Fruit fly (Drosophila melanogaster): ENCODE measurements around the gene Grx1.
A peak's percentile ranks its signal among the peaks of the same experiment; 100 is the strongest.

The Grx1 gene

DNA sequence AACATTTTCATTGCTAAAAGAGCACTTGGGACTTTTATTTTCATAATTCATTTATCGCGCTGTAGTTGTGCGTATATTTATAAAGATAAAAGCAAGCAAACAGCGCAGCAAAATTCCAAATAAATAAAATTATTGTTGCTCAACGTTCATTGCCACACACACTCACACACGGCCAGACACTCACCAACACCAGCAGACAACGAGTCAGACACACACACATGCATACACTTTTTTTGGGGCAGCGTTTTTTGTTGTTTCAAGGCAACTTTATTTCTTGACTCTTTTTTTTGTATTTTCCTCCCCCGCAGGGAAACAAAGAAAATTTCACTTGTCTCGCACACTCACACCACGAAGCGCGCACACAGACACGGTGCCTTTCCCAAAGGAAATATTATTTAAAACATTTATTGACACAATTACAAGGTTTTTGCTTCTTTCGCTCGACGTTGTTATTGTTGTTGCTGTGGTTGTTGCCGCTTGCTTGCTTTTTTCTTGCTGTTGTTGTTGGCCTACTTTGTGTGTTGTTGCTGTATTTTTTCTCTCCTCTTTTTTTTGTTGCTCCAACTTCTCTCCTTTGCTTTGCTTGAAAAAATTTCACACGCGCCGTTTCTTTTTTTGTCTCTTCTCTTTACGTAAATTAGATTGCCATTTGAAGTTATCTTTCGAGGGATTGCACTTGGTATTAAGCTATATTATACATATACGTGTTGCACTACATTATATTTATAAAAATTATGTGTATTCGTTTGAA lies 49.0 kb upstream of the Grx1 start (continued):
- TF ChIP-seq CG4730 (GFP tag; IDR thresholded peaks at IDR 0.05) (no peak), nom (GFP tag; optimal IDR thresholded peaks at IDR 0.05) (peak; percentile 90), PHDP (tag; optimal IDR thresholded peaks at IDR 0.05) (no peak), Camta (GFP tag; optimal IDR thresholded peaks at IDR 0.05) (no peak), CG3995 (GFP tag; optimal IDR thresholded peaks at IDR 0.05) (no peak), Pdp1 (GFP tag; optimal IDR thresholded peaks at IDR 0.05) (peak in 1 of 2 experiments; percentile 47), scrt (GFP tag; optimal IDR thresholded peaks at IDR 0.05) (peak; percentile 3), CG17385 (GFP tag; optimal IDR thresholded peaks at IDR 0.05) (peak; percentile 38), sqz (GFP tag; optimal IDR thresholded peaks at IDR 0.05) (peak; percentile 98), Fer1 (GFP tag; optimal IDR thresholded peaks at IDR 0.05) (peak; percentile 27), vvl (GFP tag; IDR thresholded peaks at IDR 0.05) (peak; percentile 29; the same call in 1 of the 2 replicates), da (GFP tag; optimal IDR thresholded peaks at IDR 0.05) (no peak), CG1529 (GFP tag; optimal IDR thresholded peaks at IDR 0.05) (peak; percentile 2), Bgb (GFP tag; IDR thresholded peaks at IDR 0.05; ENCODE audit: partially characterized antibody) (no peak; the same call in 1 of the 2 replicates), chinmo (GFP tag; IDR thresholded peaks at IDR 0.05; ENCODE audit: partially characterized antibody) (peak; percentile 73; the same call in 1 of the 4 replicates), Dek (tag; optimal IDR thresholded peaks at IDR 0.05) (no peak), cg (GFP tag; optimal IDR thresholded peaks at IDR 0.05) (peak; percentile 91), Sin3A (optimal IDR thresholded peaks at IDR 0.05) (no peak)

DNA sequence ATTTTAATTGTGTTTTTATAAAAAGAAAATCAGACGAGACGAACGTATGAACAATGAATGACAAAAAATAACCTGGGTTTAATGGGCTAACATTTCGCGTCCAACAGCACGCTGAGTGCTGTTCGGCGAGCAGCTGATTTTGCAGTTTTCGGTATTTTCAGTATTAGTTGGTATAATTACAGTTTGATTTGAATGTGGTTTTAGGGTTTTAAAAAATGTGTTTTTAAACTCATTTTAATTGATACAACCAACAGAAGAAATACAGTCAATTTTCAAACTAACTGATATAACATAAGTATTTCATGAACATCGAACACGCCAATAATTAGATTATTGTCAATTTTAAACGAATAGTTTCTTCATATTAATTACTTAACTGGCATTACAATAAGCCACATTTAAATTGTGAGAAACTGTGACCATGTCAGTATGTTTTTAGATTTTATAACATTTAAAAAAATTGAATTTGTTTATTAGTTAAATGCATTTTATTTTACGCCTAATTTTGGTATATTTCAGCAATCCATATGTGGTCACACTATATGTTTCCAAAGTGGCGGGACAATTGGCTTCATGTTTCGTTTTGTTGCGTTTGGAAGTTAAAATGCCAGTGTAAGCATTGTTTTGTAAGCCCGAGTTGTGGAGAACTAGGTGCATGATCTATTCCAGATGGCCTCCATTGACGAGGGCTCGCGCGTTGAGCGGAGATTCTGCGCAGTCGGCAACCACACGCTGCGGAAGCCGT lies 48.2 kb upstream of the Grx1 start, which contains the start of the genes CG14073 and HipHop:
CG14073 (minus strand) TSS at position 38 of the 745 bp plus-strand sequence.
HipHop (plus strand) TSS at position 534 of the 745 bp plus-strand sequence.
- TF ChIP-seq CG1529 (GFP tag; optimal IDR thresholded peaks at IDR 0.05) (no peak), tap (tag; optimal IDR thresholded peaks at IDR 0.05) (peak; percentile 11), CG11504 (tag; optimal IDR thresholded peaks at IDR 0.05) (peak; percentile 95), crp (GFP tag; optimal IDR thresholded peaks at IDR 0.05) (peak in 1 of 2 experiments; percentile 86), CG10267 (tag; optimal IDR thresholded peaks at IDR 0.05) (peak; percentile 8), CG9727 (GFP tag; optimal IDR thresholded peaks at IDR 0.05) (no peak), Nf-YC (tag; optimal IDR thresholded peaks at IDR 0.05) (peak; percentile 31), Vsx1 (GFP tag; optimal IDR thresholded peaks at IDR 0.05) (no peak), crol (GFP tag; IDR thresholded peaks at IDR 0.05) (no peak), tll (GFP tag; optimal IDR thresholded peaks at IDR 0.05) (no peak), az2 (GFP tag; optimal IDR thresholded peaks at IDR 0.05) (no peak), CG4404 (GFP tag; IDR thresholded peaks at IDR 0.05) (no peak), CG17359 (tag; optimal IDR thresholded peaks at IDR 0.05) (no peak), nerfin-2 (GFP tag; IDR thresholded peaks at IDR 0.05; ENCODE audit: partially characterized antibody) (no peak), Bgb (GFP tag; IDR thresholded peaks at IDR 0.05; ENCODE audit: partially characterized antibody) (0 out of 2 replicates have a peak, but pooled peaks have one; percentile 11), Oli (tag; optimal IDR thresholded peaks at IDR 0.05) (no peak), tx (GFP tag; optimal IDR thresholded peaks at IDR 0.05) (no peak), Deaf1 (tag; optimal IDR thresholded peaks at IDR 0.05) (no peak), CG4328 (GFP tag; optimal IDR thresholded peaks at IDR 0.05) (no peak), Hey (tag; optimal IDR thresholded peaks at IDR 0.05) (no peak), sim (GFP tag; IDR thresholded peaks at IDR 0.05) (no peak), ab (GFP tag; optimal IDR thresholded peaks at IDR 0.05) (no peak), CG17912 (GFP tag; optimal IDR thresholded peaks at IDR 0.05) (no peak), ERR (GFP tag; optimal IDR thresholded peaks at IDR 0.05) (no peak), CG9797 (GFP tag; optimal IDR thresholded peaks at IDR 0.05) (peak; percentile 70), CG6765 (GFP tag; optimal IDR thresholded peaks at IDR 0.05) (no peak), CG7963 (GFP tag; IDR thresholded peaks at IDR 0.05; ENCODE audit: partially characterized antibody) (no peak), cas (GFP tag; IDR thresholded peaks at IDR 0.05) (no peak), Lhr (GFP tag; optimal IDR thresholded peaks at IDR 0.05) (peak; percentile 4), toy (GFP tag; IDR thresholded peaks at IDR 0.05) (no peak)
